Worm (Caenorhabditis elegans): ENCODE data around the gene srx-122.

DNA sequence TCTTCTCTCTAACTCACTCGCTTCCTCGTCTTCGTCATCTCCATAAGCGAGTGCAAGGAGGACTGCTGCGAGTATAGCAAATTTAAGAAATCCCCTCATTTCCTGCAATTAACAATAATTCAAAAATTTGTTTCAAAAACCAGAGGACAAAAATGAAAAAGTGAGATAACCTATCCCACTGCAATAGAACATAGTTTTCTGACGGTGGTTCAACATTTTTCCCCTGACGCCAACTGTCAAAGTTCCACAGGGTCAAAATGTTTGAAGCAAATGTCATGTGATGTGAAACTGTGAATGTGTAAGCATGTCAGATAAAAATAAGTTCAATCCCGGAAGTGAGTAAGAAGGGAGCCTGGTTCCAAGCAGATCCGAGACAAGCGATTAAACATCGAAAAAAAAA lies 28.3 kb downstream of the srx-122 start, which contains the start of gene T28A11.19:
- no peak for TF ChIP-seq lsl-1 (GFP tag; optimal IDR thresholded peaks at IDR 0.05)
- no peak for TF ChIP-seq ztf-18 (tag; optimal IDR thresholded peaks at IDR 0.05)
- no peak for TF ChIP-seq egrh-3 (GFP tag; IDR thresholded peaks at IDR 0.05)
- no peak for TF ChIP-seq rpc-1 (optimal IDR thresholded peaks at IDR 0.05)
- TF ChIP-seq rpc-1 (tag; optimal IDR thresholded peaks at IDR 0.05): no peak
- no peak for TF ChIP-seq chd-7 (tag; optimal IDR thresholded peaks at IDR 0.05)
- no peak for TF ChIP-seq pha-4 (tag; optimal IDR thresholded peaks at IDR 0.05)
- TF ChIP-seq ama-1 (optimal IDR thresholded peaks at IDR 0.05): no peak
- TF ChIP-seq ama-1 (GFP tag; optimal IDR thresholded peaks at IDR 0.05): no peak
- TF ChIP-seq dpl-1 (GFP tag; optimal IDR thresholded peaks at IDR 0.05): no peak
- TF ChIP-seq sea-2 (GFP tag; IDR thresholded peaks at IDR 0.05): no peak
- no peak for TF ChIP-seq bed-2 (GFP tag; IDR thresholded peaks at IDR 0.05)
- no peak for TF ChIP-seq F33H1.4 (GFP tag; IDR thresholded peaks at IDR 0.05)
- TF ChIP-seq ztf-6 (GFP tag; IDR thresholded peaks at IDR 0.05): no peak
- TF ChIP-seq snpc-4 (GFP tag; optimal IDR thresholded peaks at IDR 0.05): no peak
- TF ChIP-seq snpc-4 (tag; optimal IDR thresholded peaks at IDR 0.05): no peak

Measured in whole organism, young adult.